Worm (Caenorhabditis elegans): ENCODE results near the gene rpl-22.

DNA sequence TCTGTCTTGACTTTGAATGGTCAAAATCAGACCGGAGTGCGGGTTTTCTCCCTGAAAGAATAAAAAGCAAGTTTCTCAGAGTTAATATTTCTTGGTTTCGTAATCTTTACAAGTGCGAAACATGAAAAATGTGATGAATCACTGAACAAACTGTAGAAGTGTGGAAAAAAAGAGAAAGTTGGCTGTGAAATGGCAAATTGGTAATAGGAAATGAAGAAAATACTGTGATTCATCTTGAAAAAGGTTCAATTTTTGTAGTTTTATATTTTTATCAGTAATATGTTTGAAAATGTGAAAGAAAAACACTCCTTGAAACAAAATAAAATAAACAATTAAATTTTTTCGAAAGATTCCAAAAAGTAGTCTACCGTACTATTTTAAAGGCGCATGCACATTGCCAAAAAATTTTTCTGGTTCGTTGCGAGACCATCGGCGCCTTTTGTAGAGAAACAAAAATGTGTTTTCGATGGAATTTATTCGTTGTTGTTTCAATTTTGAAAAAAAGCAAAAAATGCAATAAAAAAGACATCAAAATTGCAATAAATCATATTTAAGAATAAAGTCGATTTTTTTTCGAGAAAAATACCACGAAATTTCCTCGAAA lies 36.3 kb downstream of the rpl-22 start, which contains the start of gene pld-1:
- TF ChIP-seq ceh-16 (tag; optimal IDR thresholded peaks at IDR 0.05) (no peak), egl-27 (tag; optimal IDR thresholded peaks at IDR 0.05) (no peak), ama-1 (optimal IDR thresholded peaks at IDR 0.05) (no peak), blmp-1 (tag; optimal IDR thresholded peaks at IDR 0.05; ENCODE audit: insufficient read depth) (no peak), unc-62 (GFP tag; optimal IDR thresholded peaks at IDR 0.05) (no peak), Y55F3AM.14 (GFP tag; optimal IDR thresholded peaks at IDR 0.05) (no peak), crh-2 (tag; optimal IDR thresholded peaks at IDR 0.05) (no peak)

All from whole organism, L2 larva.